Worm (Caenorhabditis elegans) whole organism, L1 larva: Measurements from ENCODE around the gene sec-5.

Source experiments
- ama-1 ChIP-seq: fragments of 150-350 bp; optimal IDR thresholded peaks from 2 replicates; lab custom pipeline; 2014
- ceh-82 ChIP-seq, 3 experiments: fragments of 150-350 bp in 1 of 3; sonication (generic microtip) in 2 of 3; optimal IDR thresholded peaks; 2 replicates each; lab custom pipeline; 2014 to 2017; ENCODE audit warnings: missing biosample characterization in 3 of 3, missing genetic modification characterization in 3 of 3
- fkh-8 ChIP-seq: sonication (generic microtip); optimal IDR thresholded peaks from 2 replicates; lab custom pipeline; 2016; ENCODE audit warnings: mild to moderate bottlenecking, missing genetic modification characterization, missing compliant biosample characterization
- mdl-1 ChIP-seq, 2 experiments: fragments of 150-350 bp; optimal IDR thresholded peaks; 2 replicates each; lab custom pipeline; 2014 to 2017; ENCODE audit warnings: missing biosample characterization in 2 of 2, missing genetic modification characterization in 2 of 2, inconsistent platforms in 1 of 2
- nhr-12 ChIP-seq: sonication (generic microtip); optimal IDR thresholded peaks from 2 replicates; lab custom pipeline; 2017; ENCODE audit warnings: missing biosample characterization, missing genetic modification characterization
- pax-3 ChIP-seq: fragments of 200-800 bp; sonication (Bioruptor generic); optimal IDR thresholded peaks from 2 replicates; lab custom pipeline; 2018; ENCODE audit warnings: mild to moderate bottlenecking, missing genetic modification characterization, moderate library complexity, missing compliant biosample characterization
- tlp-1 ChIP-seq: fragments of 150-350 bp; optimal IDR thresholded peaks from 2 replicates; lab custom pipeline; 2014; ENCODE audit warnings: missing biosample characterization, missing genetic modification characterization

DNA sequence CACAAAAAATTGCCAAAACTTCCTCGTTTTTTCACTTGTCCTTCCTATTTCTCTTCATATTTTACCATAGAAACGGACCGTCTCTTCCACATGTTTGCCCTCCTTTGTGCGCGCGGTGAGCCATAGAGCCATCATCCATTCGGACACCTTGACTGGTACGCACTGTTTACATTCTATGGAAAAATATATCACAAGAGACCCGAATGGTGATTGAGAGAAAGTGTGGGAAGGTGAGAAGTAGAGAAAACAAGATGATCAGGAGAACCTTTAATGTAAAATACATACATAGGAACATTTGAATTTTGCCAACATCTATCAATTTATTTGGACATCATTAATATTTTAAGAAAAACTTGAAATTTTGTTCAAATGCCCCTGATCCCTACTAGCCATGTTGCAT lies 9.0 kb upstream of the sec-5 start:
- TF ChIP-seq nhr-12 (tag; lab: Kevin White, UChicago) (no peak), pax-3 (tag; lab: Kevin White, UChicago) (no peak), fkh-8 (tag; lab: Kevin White, UChicago) (no peak), mdl-1 (tag; optimal IDR thresholded peaks at IDR 0.05; lab: Kevin White, UChicago) (no peak), tlp-1 (tag; lab: Kevin White, UChicago) (no peak), ceh-82 (tag; optimal IDR thresholded peaks at IDR 0.05; lab: Kevin White, UChicago) (no peak), ama-1 (lab: Kevin White, UChicago) (no peak)
